Worm (Caenorhabditis elegans) whole organism, L1 larva: ENCODE measurements around the gene hira-1.

Source experiments
- Y116A8C.19 ChIP-seq: sonication (generic microtip); optimal IDR thresholded peaks from 2 replicates; lab custom pipeline; 2016; ENCODE audit warnings: missing compliant biosample characterization, missing genetic modification characterization, borderline replicate concordance
- aly-2 ChIP-seq: fragments of 150-350 bp; optimal IDR thresholded peaks from 2 replicates; lab custom pipeline; 2014; ENCODE audit warnings: missing biosample characterization, missing genetic modification characterization
- blmp-1 ChIP-seq: fragments of 150-350 bp; optimal IDR thresholded peaks from 2 replicates; lab custom pipeline; 2014; ENCODE audit warnings: missing biosample characterization, missing genetic modification characterization
- ceh-82 ChIP-seq, 3 experiments: fragments of 150-350 bp in 1 of 3; sonication (generic microtip) in 2 of 3; optimal IDR thresholded peaks; 2 replicates each; lab custom pipeline; 2014 to 2017; ENCODE audit warnings: missing biosample characterization in 3 of 3, missing genetic modification characterization in 3 of 3
- ceh-88 ChIP-seq: fragments of 200-800 bp; sonication (Bioruptor generic); IDR thresholded peaks from 2 replicates; pipeline ENCODE4 v1.3.6; 2022; ENCODE audit warnings: missing genetic modification characterization, missing compliant biosample characterization
- dsc-1 ChIP-seq: sonication (generic microtip); optimal IDR thresholded peaks from 2 replicates; lab custom pipeline; 2016; ENCODE audit warnings: mild to moderate bottlenecking, missing genetic modification characterization, missing compliant biosample characterization
- efl-1 ChIP-seq, 4 experiments: fragments of 150-350 bp; optimal IDR thresholded peaks in 3 of 4; peaks in 1 of 4; 1 replicate in 1 of 4; 2 replicates in 3 of 4; lab custom pipeline; 2014; ENCODE audit warnings: missing biosample characterization in 2 of 4, missing genetic modification characterization in 2 of 4, missing genetic modification reagents in 2 of 4
- efl-3 ChIP-seq: fragments of 200-800 bp; sonication (Bioruptor generic); optimal IDR thresholded peaks from 2 replicates; lab custom pipeline; 2018; ENCODE audit warnings: mild to moderate bottlenecking, missing genetic modification characterization, missing compliant biosample characterization
- egl-13 ChIP-seq: sonication (generic microtip); optimal IDR thresholded peaks from 2 replicates; lab custom pipeline; 2016; ENCODE audit warnings: missing genotype, missing genetic modification reagents, missing genetic modification characterization, missing compliant biosample characterization
- ets-5 ChIP-seq: fragments of 200-800 bp; sonication (Bioruptor generic); IDR thresholded peaks from 2 replicates; pipeline ENCODE4 v1.3.6; 2022; ENCODE audit warnings: missing genetic modification characterization, missing compliant biosample characterization
- fkh-10 ChIP-seq: sonication (generic microtip); optimal IDR thresholded peaks from 2 replicates; lab custom pipeline; 2017; ENCODE audit warnings: missing biosample characterization, missing genetic modification reagents, missing genetic modification characterization
- fos-1 ChIP-seq: fragments of 150-350 bp; optimal IDR thresholded peaks from 2 replicates; lab custom pipeline; 2014; ENCODE audit warnings: missing biosample characterization, missing genetic modification characterization
- hlh-17 ChIP-seq: fragments of 200-800 bp; sonication (Bioruptor generic); optimal IDR thresholded peaks from 2 replicates; lab custom pipeline; 2018; ENCODE audit warnings: missing genetic modification characterization, mild to moderate bottlenecking, missing compliant biosample characterization, moderate library complexity, borderline replicate concordance
- hpl-2 ChIP-seq: fragments of 150-350 bp; optimal IDR thresholded peaks from 2 replicates; lab custom pipeline; 2014; ENCODE audit warnings: missing biosample characterization, missing genetic modification reagents, missing genetic modification characterization
- lin-14 ChIP-seq: fragments of 200-800 bp; sonication (Bioruptor generic); optimal IDR thresholded peaks from 2 replicates; lab custom pipeline; 2018; ENCODE audit warnings: mild to moderate bottlenecking, missing genetic modification characterization, moderate library complexity, missing compliant biosample characterization
- lin-15B ChIP-seq: fragments of 150-350 bp; sonication (generic microtip); optimal IDR thresholded peaks from 3 replicates; lab custom pipeline; 2014; ENCODE audit warnings: missing biosample characterization, missing genetic modification characterization
- lin-35 ChIP-seq, 2 experiments: fragments of 150-350 bp; optimal IDR thresholded peaks; 2 replicates each; lab custom pipeline; 2014; ENCODE audit warnings: missing biosample characterization in 2 of 2, missing genetic modification characterization in 2 of 2, missing genetic modification reagents in 2 of 2
- lin-39 ChIP-seq: fragments of 150-350 bp; optimal IDR thresholded peaks from 2 replicates; lab custom pipeline; 2014; ENCODE audit warnings: missing biosample characterization, missing genetic modification reagents, missing genetic modification characterization
- lsy-2 ChIP-seq, 2 experiments: fragments of 150-350 bp; optimal IDR thresholded peaks; 2 replicates each; lab custom pipeline; 2014; ENCODE audit warnings: missing biosample characterization in 2 of 2, missing genetic modification characterization in 2 of 2
- mef-2 ChIP-seq: fragments of 150-350 bp; optimal IDR thresholded peaks from 2 replicates; lab custom pipeline; 2014; ENCODE audit warnings: missing biosample characterization, missing genetic modification characterization
- mep-1 ChIP-seq: fragments of 150-350 bp; optimal IDR thresholded peaks from 2 replicates; lab custom pipeline; 2014; ENCODE audit warnings: missing biosample characterization, missing genetic modification characterization
- nhr-19 ChIP-seq: fragments of 200-800 bp; sonication (Bioruptor generic); conservative IDR thresholded peaks from 2 replicates; pipeline ENCODE4 v1.3.6; 2022; ENCODE audit warnings: missing genetic modification characterization, missing compliant biosample characterization
- nhr-28 ChIP-seq: fragments of 150-350 bp; optimal IDR thresholded peaks from 2 replicates; lab custom pipeline; 2014; ENCODE audit warnings: missing biosample characterization, missing genetic modification characterization
- nhr-47 ChIP-seq: sonication (generic microtip); optimal IDR thresholded peaks from 2 replicates; lab custom pipeline; 2016; ENCODE audit warnings: mild to moderate bottlenecking, missing genetic modification characterization, moderate library complexity, missing compliant biosample characterization
- nhr-71 ChIP-seq: sonication (generic microtip); optimal IDR thresholded peaks from 2 replicates; lab custom pipeline; 2016; ENCODE audit warnings: mild to moderate bottlenecking, missing genetic modification characterization, moderate library complexity, missing compliant biosample characterization
- nhr-77 ChIP-seq: fragments of 150-350 bp; optimal IDR thresholded peaks from 2 replicates; lab custom pipeline; 2014; ENCODE audit warnings: missing biosample characterization, missing genetic modification characterization
- nhr-85 ChIP-seq: sonication (generic microtip); peaks from one replicate; lab custom pipeline; 2016; ENCODE audit warnings: missing genetic modification characterization, inconsistent platforms, missing compliant biosample characterization
- pqm-1 ChIP-seq: sonication (generic microtip); optimal IDR thresholded peaks from 3 replicates; lab custom pipeline; 2017; ENCODE audit warnings: missing biosample characterization, missing genetic modification characterization
- skn-1 ChIP-seq: fragments of 150-350 bp; optimal IDR thresholded peaks from 2 replicates; lab custom pipeline; 2014; ENCODE audit warnings: missing biosample characterization, missing genetic modification characterization
- snu-23 ChIP-seq: sonication (generic microtip); optimal IDR thresholded peaks from 2 replicates; lab custom pipeline; 2016; ENCODE audit warnings: missing genetic modification characterization, missing compliant biosample characterization
- sup-37 ChIP-seq: fragments of 200-800 bp; sonication (Bioruptor generic); optimal IDR thresholded peaks from 2 replicates; lab custom pipeline; 2018; ENCODE audit warnings: mild to moderate bottlenecking, missing genetic modification characterization, missing compliant biosample characterization
- swsn-7 ChIP-seq: sonication (generic microtip); optimal IDR thresholded peaks from 2 replicates; lab custom pipeline; 2016; ENCODE audit warnings: missing genetic modification characterization, missing compliant biosample characterization
- tbx-2 ChIP-seq: sonication (generic microtip); optimal IDR thresholded peaks from 2 replicates; lab custom pipeline; 2016; ENCODE audit warnings: missing genetic modification characterization, missing compliant biosample characterization
- unc-130 ChIP-seq: fragments of 150-350 bp; optimal IDR thresholded peaks from 2 replicates; lab custom pipeline; 2017; ENCODE audit warnings: missing biosample characterization, missing genetic modification characterization, inconsistent platforms
- unc-86 ChIP-seq: sonication (generic microtip); optimal IDR thresholded peaks from 2 replicates; lab custom pipeline; 2016; ENCODE audit warnings: missing genetic modification characterization, missing compliant biosample characterization
- xbp-1 ChIP-seq: sonication (generic microtip); optimal IDR thresholded peaks from 2 replicates; lab custom pipeline; 2016; ENCODE audit warnings: missing genetic modification characterization, missing compliant biosample characterization
- ztf-4 ChIP-seq: fragments of 150-350 bp; optimal IDR thresholded peaks from 2 replicates; lab custom pipeline; 2014; ENCODE audit warnings: missing biosample characterization, missing genetic modification characterization

Gene hira-1

DNA sequence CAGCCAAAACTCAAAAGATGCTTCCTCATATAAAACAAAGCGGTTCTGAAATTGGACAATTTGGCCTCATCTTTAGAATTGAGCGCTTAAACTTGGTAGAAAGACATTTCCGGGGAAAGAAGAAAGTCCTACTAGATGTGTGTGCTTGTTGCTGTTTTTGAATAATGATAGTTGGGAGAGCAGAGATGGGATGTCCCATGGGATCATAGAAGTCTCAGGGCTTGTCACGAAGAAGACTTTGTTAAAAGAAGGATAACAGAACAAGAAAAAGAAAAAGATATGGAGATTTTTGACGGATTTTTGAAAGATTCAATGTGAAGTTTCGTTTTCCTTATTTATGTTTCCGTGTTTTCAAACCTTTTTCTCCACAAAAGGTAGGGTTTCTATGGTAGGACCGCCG is 27.8 kb downstream of the hira-1 start, which contains the start of gene ZC155.2:
TSS of gene ZC155.2 (plus strand) at position 301 of the 400 bp plus-strand sequence.
- no peak for TF ChIP-seq fkh-10 (GFP tag; lab: Kevin White, UChicago)
- TF ChIP-seq Y116A8C.19 (tag; lab: Kevin White, UChicago) = no peak
- no peak for TF ChIP-seq lin-39 (tag; lab: Kevin White, UChicago)
- no peak for TF ChIP-seq sup-37 (GFP tag; lab: Kevin White, UChicago)
- no peak for TF ChIP-seq nhr-47 (tag; lab: Kevin White, UChicago)
- no peak for TF ChIP-seq ztf-4
- no peak for TF ChIP-seq egl-13 (tag; lab: Kevin White, UChicago)
- no peak for TF ChIP-seq unc-86
- TF ChIP-seq hlh-17 (GFP tag; lab: Kevin White, UChicago) = no peak
- TF ChIP-seq hpl-2 = no peak
- TF ChIP-seq swsn-7 = no peak

DNA sequence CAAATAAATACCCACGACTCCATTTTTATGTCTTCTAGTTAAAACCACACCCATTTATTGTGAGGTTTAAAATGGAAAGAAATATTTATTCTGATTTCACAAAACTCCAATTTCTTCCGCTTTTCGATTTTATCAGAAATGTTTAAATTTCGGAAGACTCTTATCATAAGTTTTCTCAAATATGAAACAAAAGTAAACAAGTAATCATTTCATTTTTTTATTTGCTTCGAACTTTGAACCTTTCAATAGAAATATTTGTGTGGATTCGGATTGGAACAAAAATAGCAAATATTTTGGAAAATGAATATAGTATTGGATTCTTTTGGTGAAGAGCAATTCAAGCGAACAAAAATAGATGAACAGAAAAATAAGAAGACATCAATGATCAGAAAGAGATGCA is 30.9 kb downstream of the hira-1 start:
- TF ChIP-seq ceh-82 (tag; optimal IDR thresholded peaks at IDR 0.05; lab: Kevin White, UChicago) (no peak), mef-2 (tag; lab: Kevin White, UChicago) (no peak), fos-1 (tag; lab: Kevin White, UChicago) (no peak), efl-1 (optimal IDR thresholded peaks at IDR 0.05; lab: Kevin White, UChicago) (no peak), efl-1 (GFP tag; optimal IDR thresholded peaks at IDR 0.05 in 1 of 2; lab: Kevin White, UChicago) (no peak), dsc-1 (tag; lab: Kevin White, UChicago) (no peak), hpl-2 (no peak), ets-5 (GFP tag; lab: Robert Waterston, UW) (no peak), pqm-1 (tag; lab: Kevin White, UChicago) (no peak), swsn-7 (no peak), nhr-77 (no peak), nhr-28 (no peak), lin-35 (GFP tag; optimal IDR thresholded peaks at IDR 0.05; lab: Kevin White, UChicago) (no peak), sup-37 (GFP tag; lab: Kevin White, UChicago) (no peak), ceh-88 (GFP tag; lab: Robert Waterston, UW) (no peak), unc-130 (tag; lab: Kevin White, UChicago) (no peak), skn-1 (no peak), lin-15B (tag; lab: Kevin White, UChicago) (no peak)

ce11 chrIII:5222777-5223176 is 31.9 kb downstream of the hira-1 start:
- TF ChIP-seq nhr-19 (GFP tag; lab: Robert Waterston, UW) = no peak
- peak; percentile 60 for TF ChIP-seq lin-14 (GFP tag; lab: Kevin White, UChicago)
- no peak for TF ChIP-seq ceh-82 (tag; optimal IDR thresholded peaks at IDR 0.05; lab: Kevin White, UChicago)
- no peak for TF ChIP-seq lsy-2 (tag; optimal IDR thresholded peaks at IDR 0.05; lab: Kevin White, UChicago)
- TF ChIP-seq nhr-77 = peak; percentile 12
- no peak for TF ChIP-seq efl-1 (optimal IDR thresholded peaks at IDR 0.05; lab: Kevin White, UChicago)
- peak in 1 of 2 experiments; percentile 67 for TF ChIP-seq efl-1 (GFP tag; optimal IDR thresholded peaks at IDR 0.05 in 1 of 2; lab: Kevin White, UChicago)
- no peak for TF ChIP-seq efl-3 (GFP tag; lab: Kevin White, UChicago)
- TF ChIP-seq mep-1 = peak; percentile 35
- TF ChIP-seq tbx-2 = no peak
- no peak for TF ChIP-seq nhr-85 (tag; lab: Kevin White, UChicago)
- TF ChIP-seq nhr-71 (tag; lab: Kevin White, UChicago) = peak; percentile 8
- TF ChIP-seq blmp-1 (tag; lab: Kevin White, UChicago) = no peak

DNA sequence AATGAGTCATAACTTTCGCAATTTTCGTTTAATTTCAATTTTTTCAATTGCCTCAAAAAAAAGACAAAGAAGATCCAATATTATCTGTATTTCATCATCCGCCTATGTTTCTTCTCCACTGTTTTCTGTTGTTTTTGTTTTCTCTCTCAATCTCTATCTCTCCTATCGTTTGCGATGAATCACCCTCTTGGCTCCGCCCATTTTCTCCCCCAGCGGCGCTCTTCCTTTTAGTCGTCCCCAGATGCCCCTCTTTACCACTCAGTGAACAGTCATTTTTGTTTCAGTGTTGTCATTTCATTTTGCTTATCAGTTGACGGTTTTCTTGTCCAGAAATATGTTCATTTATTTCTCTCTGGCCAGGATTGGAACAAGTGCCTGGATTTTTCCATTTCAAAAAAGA is 34.0 kb downstream of the hira-1 start:
- TF ChIP-seq fos-1 (tag; lab: Kevin White, UChicago) (peak; percentile 81), xbp-1 (tag; lab: Kevin White, UChicago) (no peak), aly-2 (tag; lab: Kevin White, UChicago) (no peak), blmp-1 (tag; lab: Kevin White, UChicago) (peak; percentile 35), ceh-82 (tag; optimal IDR thresholded peaks at IDR 0.05; lab: Kevin White, UChicago) (peak in 1 of 3 experiments; percentile 27), lin-15B (tag; lab: Kevin White, UChicago) (no peak), snu-23 (GFP tag; lab: Kevin White, UChicago) (peak; percentile 6), skn-1 (peak; percentile 11), lin-14 (GFP tag; lab: Kevin White, UChicago) (peak; percentile 37)
- TF ChIP-seq, all 84 proteins: peak for 6
